Worm (Caenorhabditis elegans) whole organism, late embryonic: ENCODE measurements around the gene srj-25.

Experiments used
- F13H6.1 ChIP-seq: sonication (generic microtip); optimal IDR thresholded peaks from 2 replicates; lab custom pipeline; 2016; ENCODE audit warnings: missing genetic modification characterization, missing compliant biosample characterization
- K02D7.2 ChIP-seq: sonication (generic microtip); optimal IDR thresholded peaks from 2 replicates; lab custom pipeline; 2017; ENCODE audit warnings: mild to moderate bottlenecking, missing genetic modification characterization, missing compliant biosample characterization
- Y22D7AL.16 ChIP-seq: sonication (generic microtip); optimal IDR thresholded peaks from 2 replicates; lab custom pipeline; 2016; ENCODE audit warnings: missing genetic modification characterization, missing compliant biosample characterization
- ama-1 ChIP-seq: fragments of 150-350 bp; optimal IDR thresholded peaks from 2 replicates; lab custom pipeline; 2014
- ceh-14 ChIP-seq: sonication (generic microtip); optimal IDR thresholded peaks from 2 replicates; lab custom pipeline; 2016; ENCODE audit warnings: missing genotype, missing genetic modification characterization, missing compliant biosample characterization
- ceh-18 ChIP-seq: sonication (generic microtip); optimal IDR thresholded peaks from 2 replicates; lab custom pipeline; 2016; ENCODE audit warnings: missing genetic modification characterization, missing compliant biosample characterization
- ceh-22 ChIP-seq: sonication (generic microtip); optimal IDR thresholded peaks from 2 replicates; lab custom pipeline; 2017; ENCODE audit warnings: missing biosample characterization, missing genetic modification characterization
- ceh-24 ChIP-seq: sonication (generic microtip); optimal IDR thresholded peaks from 2 replicates; lab custom pipeline; 2016; ENCODE audit warnings: mild to moderate bottlenecking, missing genetic modification characterization, missing compliant biosample characterization
- ceh-30 ChIP-seq: fragments of 150-350 bp; optimal IDR thresholded peaks from 2 replicates; lab custom pipeline; 2014; ENCODE audit warnings: missing biosample characterization, missing genetic modification characterization
- ceh-45 ChIP-seq: fragments of 200-800 bp; sonication (Bioruptor generic); IDR thresholded peaks from 2 replicates; pipeline ENCODE4 v1.3.6; 2022; ENCODE audit warnings: missing genetic modification reagents, missing genetic modification characterization, missing compliant biosample characterization
- ceh-9 ChIP-seq: sonication (generic microtip); optimal IDR thresholded peaks from 2 replicates; lab custom pipeline; 2016; ENCODE audit warnings: mild to moderate bottlenecking, missing genetic modification characterization, inconsistent platforms, missing compliant biosample characterization
- che-1 ChIP-seq: sonication (generic microtip); optimal IDR thresholded peaks from 2 replicates; lab custom pipeline; 2016; ENCODE audit warnings: mild to moderate bottlenecking, missing genetic modification characterization, missing compliant biosample characterization
- dmd-4 ChIP-seq: sonication (generic microtip); optimal IDR thresholded peaks from 2 replicates; lab custom pipeline; 2016; ENCODE audit warnings: borderline replicate concordance, missing genetic modification characterization, missing compliant biosample characterization
- dve-1 ChIP-seq: sonication (generic microtip); optimal IDR thresholded peaks from 2 replicates; lab custom pipeline; 2017; ENCODE audit warnings: antibody characterized with exemption, mild to moderate bottlenecking, missing genetic modification characterization, missing compliant biosample characterization
- elt-4 ChIP-seq: sonication (generic microtip); optimal IDR thresholded peaks from 2 replicates; lab custom pipeline; 2016; ENCODE audit warnings: missing genetic modification characterization, missing compliant biosample characterization
- eyg-1 ChIP-seq: sonication (generic microtip); optimal IDR thresholded peaks from 2 replicates; lab custom pipeline; 2016; ENCODE audit warnings: missing genotype, missing genetic modification characterization, missing compliant biosample characterization
- fkh-10 ChIP-seq: fragments of 150-350 bp; optimal IDR thresholded peaks from 2 replicates; lab custom pipeline; 2014; ENCODE audit warnings: missing biosample characterization, missing genetic modification reagents, missing genetic modification characterization
- fkh-6 ChIP-seq: sonication (generic microtip); optimal IDR thresholded peaks from 2 replicates; lab custom pipeline; 2016; ENCODE audit warnings: missing genetic modification characterization, missing compliant biosample characterization
- hlh-13 ChIP-seq: fragments of 200-800 bp; sonication (Bioruptor generic); optimal IDR thresholded peaks from 2 replicates; lab custom pipeline; 2018; ENCODE audit warnings: mild to moderate bottlenecking, missing genetic modification characterization, missing compliant biosample characterization
- hlh-15 ChIP-seq: sonication (generic microtip); optimal IDR thresholded peaks from 2 replicates; lab custom pipeline; 2016; ENCODE audit warnings: missing genetic modification characterization, missing compliant biosample characterization
- hlh-30 ChIP-seq: sonication (generic microtip); optimal IDR thresholded peaks from 2 replicates; lab custom pipeline; 2017; ENCODE audit warnings: antibody characterized with exemption, missing genetic modification characterization, missing compliant biosample characterization; ENCODE audit not compliant: insufficient read depth
- hlh-6 ChIP-seq: sonication (generic microtip); optimal IDR thresholded peaks from 2 replicates; lab custom pipeline; 2016; ENCODE audit warnings: missing genotype, missing genetic modification characterization, missing compliant biosample characterization
- lin-11 ChIP-seq: fragments of 200-800 bp; sonication (Bioruptor generic); optimal IDR thresholded peaks from 2 replicates; lab custom pipeline; 2018; ENCODE audit warnings: mild to moderate bottlenecking, missing genetic modification characterization, missing compliant biosample characterization
- madf-2 ChIP-seq: sonication (generic microtip); optimal IDR thresholded peaks from 2 replicates; lab custom pipeline; 2017; ENCODE audit warnings: missing genetic modification characterization, missing compliant biosample characterization
- nfya-1 ChIP-seq: sonication (generic microtip); optimal IDR thresholded peaks from 2 replicates; lab custom pipeline; 2017; ENCODE audit warnings: missing genetic modification characterization, mild to moderate bottlenecking, missing compliant biosample characterization, antibody characterized with exemption, moderate library complexity
- nhr-11 ChIP-seq: fragments of 150-350 bp; optimal IDR thresholded peaks from 2 replicates; lab custom pipeline; 2014; ENCODE audit warnings: missing biosample characterization, missing genetic modification characterization
- pax-1 ChIP-seq: fragments of 150-350 bp; optimal IDR thresholded peaks from 2 replicates; lab custom pipeline; 2014; ENCODE audit warnings: missing biosample characterization, missing genetic modification characterization
- pha-2 ChIP-seq: sonication (generic microtip); optimal IDR thresholded peaks from 2 replicates; lab custom pipeline; 2017; ENCODE audit warnings: mild to moderate bottlenecking, missing genetic modification characterization, missing compliant biosample characterization
- pqm-1 ChIP-seq: sonication (generic microtip); optimal IDR thresholded peaks from 2 replicates; lab custom pipeline; 2016; ENCODE audit warnings: missing genetic modification characterization, missing compliant biosample characterization
- pros-1 ChIP-seq: fragments of 150-350 bp; optimal IDR thresholded peaks from 2 replicates; lab custom pipeline; 2014; ENCODE audit warnings: missing biosample characterization, missing genetic modification reagents, missing genetic modification characterization
- rnt-1 ChIP-seq: sonication (generic microtip); optimal IDR thresholded peaks from 2 replicates; lab custom pipeline; 2016; ENCODE audit warnings: missing genetic modification characterization, missing compliant biosample characterization
- sdc-2 ChIP-seq: sonication (generic microtip); optimal IDR thresholded peaks from 2 replicates; lab custom pipeline; 2016; ENCODE audit warnings: missing genotype, missing genetic modification characterization, missing compliant biosample characterization
- sox-2 ChIP-seq: fragments of 200-800 bp; sonication (Bioruptor generic); IDR thresholded peaks from 2 replicates; pipeline ENCODE4 v1.3.6; 2022; ENCODE audit warnings: missing genetic modification reagents, missing genetic modification characterization, missing compliant biosample characterization
- syd-9 ChIP-seq: sonication (generic microtip); optimal IDR thresholded peaks from 2 replicates; lab custom pipeline; 2016; ENCODE audit warnings: mild to moderate bottlenecking, missing genetic modification characterization, moderate library complexity, missing compliant biosample characterization
- tbx-2 ChIP-seq: sonication (generic microtip); optimal IDR thresholded peaks from 2 replicates; lab custom pipeline; 2016; ENCODE audit warnings: missing genetic modification characterization, missing compliant biosample characterization
- zip-5 ChIP-seq: sonication (generic microtip); optimal IDR thresholded peaks from 2 replicates; lab custom pipeline; 2016; ENCODE audit warnings: missing genetic modification characterization, missing compliant biosample characterization

srj-25 gene

ce11 chrV:706918-707317, 29.2 kb downstream of the srj-25 start, which contains the start of gene srbc-38:
Gene srbc-38 (plus strand): TSS chrV:707218.
- no peak for TF ChIP-seq nfya-1 (tag; lab: Kevin White, UChicago)

- no peak for TF ChIP-seq nhr-11 (tag; lab: Kevin White, UChicago)
- no peak for TF ChIP-seq hlh-6 (tag; lab: Kevin White, UChicago)
- no peak for TF ChIP-seq syd-9 (tag; lab: Kevin White, UChicago)
- no peak for TF ChIP-seq ceh-30 (tag; lab: Kevin White, UChicago)
- no peak for TF ChIP-seq sdc-2 (tag; lab: Kevin White, UChicago)
- TF ChIP-seq zip-5 (tag; lab: Kevin White, UChicago): no peak
- TF ChIP-seq madf-2 (tag; lab: Kevin White, UChicago): no peak
- no peak for TF ChIP-seq tbx-2
Observed at ce11 chrV:702260-702659, 33.8 kb downstream of the srj-25 start, which contains the start of gene srbc-37. Gene srbc-37 (plus strand): TSS chrV:702560.

- no peak for TF ChIP-seq hlh-15 (tag; lab: Kevin White, UChicago)
Observed at ce11 chrV:699489-700129, 36.5 kb downstream of the srj-25 start, which contains the start of the genes ugt-29 and srx-5. Gene ugt-29 (minus strand): TSS chrV:699589. Gene srx-5 (plus strand): TSS chrV:700079.

- TF ChIP-seq hlh-30: no peak
- no peak for TF ChIP-seq dmd-4 (tag; lab: Kevin White, UChicago)
Observed at ce11 chrV:699051-699450, 37.0 kb downstream of the srj-25 start.

ce11 chrV:695914-696313, 40.2 kb downstream of the srj-25 start, which contains the start of gene srj-52:
Gene srj-52 (minus strand): TSS chrV:696014.
- TF ChIP-seq fkh-10 (GFP tag; lab: Kevin White, UChicago) (no peak), sox-2 (GFP tag; lab: Robert Waterston, UW) (no peak), dmd-4 (tag; lab: Kevin White, UChicago) (no peak), ama-1 (lab: Kevin White, UChicago) (no peak), ceh-22 (tag; lab: Kevin White, UChicago) (no peak), che-1 (tag; lab: Kevin White, UChicago) (no peak), fkh-6 (tag; lab: Kevin White, UChicago) (no peak), pax-1 (tag; lab: Kevin White, UChicago) (no peak), elt-4 (tag; lab: Kevin White, UChicago) (no peak), rnt-1 (tag; lab: Kevin White, UChicago) (no peak)
- TF ChIP-seq, all 69 proteins: peak for 0

- no peak for TF ChIP-seq dve-1 (tag; lab: Kevin White, UChicago)
- no peak for TF ChIP-seq Y22D7AL.16 (tag; lab: Kevin White, UChicago)
- TF ChIP-seq hlh-13 (GFP tag; lab: Kevin White, UChicago): no peak
- no peak for TF ChIP-seq ceh-24
- TF ChIP-seq pros-1 (tag; lab: Kevin White, UChicago): no peak
- no peak for TF ChIP-seq ceh-14
- no peak for TF ChIP-seq lin-11 (tag; lab: Kevin White, UChicago)
- TF ChIP-seq syd-9 (tag; lab: Kevin White, UChicago): no peak
- TF ChIP-seq ceh-9 (tag; lab: Kevin White, UChicago): no peak
- no peak for TF ChIP-seq K02D7.2
- TF ChIP-seq ceh-18 (tag; lab: Kevin White, UChicago): no peak
- no peak for TF ChIP-seq pqm-1
- TF ChIP-seq pha-2 (tag; lab: Kevin White, UChicago): no peak
- no peak for TF ChIP-seq tbx-2
- TF ChIP-seq eyg-1: no peak
- no peak for TF ChIP-seq F13H6.1
- no peak for TF ChIP-seq ceh-45 (GFP tag; lab: Robert Waterston, UW)
- no peak for TF ChIP-seq pax-1 (tag; lab: Kevin White, UChicago)
Observed at ce11 chrV:694625-695024, 41.4 kb downstream of the srj-25 start, which contains the start of gene srj-53. Gene srj-53 (minus strand): TSS chrV:694725.
